Worm (Caenorhabditis elegans) whole organism, late embryonic: ENCODE measurements around the gene F53E10.1.
A peak's percentile ranks its signal among the peaks of the same experiment; 100 is the strongest.
"Not testable (repeated sequence)": the region's sequence is repeated elsewhere in the genome, so short reads cannot be mapped to it uniquely, and the experiment has no call there.

Experiments used
- C08G9.2 ChIP-seq: sonication (generic microtip); optimal IDR thresholded peaks from 2 replicates; lab custom pipeline; 2016; ENCODE audit warnings: mild to moderate bottlenecking, missing genetic modification characterization, moderate library complexity, missing compliant biosample characterization
- C38D4.7 ChIP-seq: fragments of 200-800 bp; sonication (Bioruptor generic); optimal IDR thresholded peaks from 2 replicates; lab custom pipeline; 2018; ENCODE audit warnings: mild to moderate bottlenecking, missing genetic modification characterization, moderate library complexity, missing compliant biosample characterization
- F13H6.1 ChIP-seq: sonication (generic microtip); optimal IDR thresholded peaks from 2 replicates; lab custom pipeline; 2016; ENCODE audit warnings: missing genetic modification characterization, missing compliant biosample characterization
- T23F11.4 ChIP-seq: fragments of 200-800 bp; sonication (Bioruptor generic); optimal IDR thresholded peaks from 2 replicates; lab custom pipeline; 2018; ENCODE audit warnings: mild to moderate bottlenecking, missing genetic modification characterization, missing compliant biosample characterization
- Y22D7AL.16 ChIP-seq: sonication (generic microtip); optimal IDR thresholded peaks from 2 replicates; lab custom pipeline; 2016; ENCODE audit warnings: missing genetic modification characterization, missing compliant biosample characterization
- ahr-1 ChIP-seq: sonication (generic microtip); optimal IDR thresholded peaks from 2 replicates; lab custom pipeline; 2016; ENCODE audit warnings: missing genetic modification characterization, missing compliant biosample characterization
- ama-1 ChIP-seq: fragments of 150-350 bp; optimal IDR thresholded peaks from 2 replicates; lab custom pipeline; 2014
- ceh-14 ChIP-seq: sonication (generic microtip); optimal IDR thresholded peaks from 2 replicates; lab custom pipeline; 2016; ENCODE audit warnings: missing genotype, missing genetic modification characterization, missing compliant biosample characterization
- ceh-2 ChIP-seq: sonication (generic microtip); optimal IDR thresholded peaks from 2 replicates; lab custom pipeline; 2016; ENCODE audit warnings: missing genotype, missing genetic modification characterization, missing compliant biosample characterization
- ceh-22 ChIP-seq: sonication (generic microtip); optimal IDR thresholded peaks from 2 replicates; lab custom pipeline; 2017; ENCODE audit warnings: missing biosample characterization, missing genetic modification characterization
- ceh-30 ChIP-seq: fragments of 150-350 bp; optimal IDR thresholded peaks from 2 replicates; lab custom pipeline; 2014; ENCODE audit warnings: missing biosample characterization, missing genetic modification characterization
- ceh-31 ChIP-seq: sonication (generic microtip); optimal IDR thresholded peaks from 2 replicates; lab custom pipeline; 2016; ENCODE audit warnings: missing genetic modification characterization, missing compliant biosample characterization
- ceh-34 ChIP-seq: sonication (generic microtip); optimal IDR thresholded peaks from 2 replicates; lab custom pipeline; 2016; ENCODE audit warnings: mild to moderate bottlenecking, missing genetic modification characterization, missing compliant biosample characterization
- ceh-45 ChIP-seq: fragments of 200-800 bp; sonication (Bioruptor generic); IDR thresholded peaks from 2 replicates; pipeline ENCODE4 v1.3.6; 2022; ENCODE audit warnings: missing genetic modification reagents, missing genetic modification characterization, missing compliant biosample characterization
- ceh-6 ChIP-seq: fragments of 200-800 bp; sonication (Bioruptor generic); optimal IDR thresholded peaks from 2 replicates; lab custom pipeline; 2018; ENCODE audit warnings: mild to moderate bottlenecking, missing genetic modification characterization, missing compliant biosample characterization
- ceh-9 ChIP-seq: sonication (generic microtip); optimal IDR thresholded peaks from 2 replicates; lab custom pipeline; 2016; ENCODE audit warnings: mild to moderate bottlenecking, missing genetic modification characterization, inconsistent platforms, missing compliant biosample characterization
- che-1 ChIP-seq: sonication (generic microtip); optimal IDR thresholded peaks from 2 replicates; lab custom pipeline; 2016; ENCODE audit warnings: mild to moderate bottlenecking, missing genetic modification characterization, missing compliant biosample characterization
- elt-2 ChIP-seq: sonication (generic microtip); optimal IDR thresholded peaks from 2 replicates; lab custom pipeline; 2016; ENCODE audit warnings: missing genetic modification reagents, missing genetic modification characterization, missing compliant biosample characterization
- ets-4 ChIP-seq: sonication (generic microtip); optimal IDR thresholded peaks from 2 replicates; lab custom pipeline; 2016; ENCODE audit warnings: missing genetic modification characterization, missing compliant biosample characterization
- eyg-1 ChIP-seq: sonication (generic microtip); optimal IDR thresholded peaks from 2 replicates; lab custom pipeline; 2016; ENCODE audit warnings: missing genotype, missing genetic modification characterization, missing compliant biosample characterization
- fax-1 ChIP-seq: sonication (generic microtip); optimal IDR thresholded peaks from 2 replicates; lab custom pipeline; 2016; ENCODE audit warnings: missing genotype, missing genetic modification characterization, missing compliant biosample characterization
- gmeb-2 ChIP-seq: sonication (generic microtip); optimal IDR thresholded peaks from 2 replicates; lab custom pipeline; 2016; ENCODE audit warnings: missing genetic modification characterization, inconsistent platforms, missing compliant biosample characterization
- hlh-15 ChIP-seq: sonication (generic microtip); optimal IDR thresholded peaks from 2 replicates; lab custom pipeline; 2016; ENCODE audit warnings: missing genetic modification characterization, missing compliant biosample characterization
- hlh-30 ChIP-seq: sonication (generic microtip); optimal IDR thresholded peaks from 2 replicates; lab custom pipeline; 2017; ENCODE audit warnings: antibody characterized with exemption, missing genetic modification characterization, missing compliant biosample characterization; ENCODE audit not compliant: insufficient read depth
- hlh-6 ChIP-seq: sonication (generic microtip); optimal IDR thresholded peaks from 2 replicates; lab custom pipeline; 2016; ENCODE audit warnings: missing genotype, missing genetic modification characterization, missing compliant biosample characterization
- hlh-8 ChIP-seq: sonication (generic microtip); optimal IDR thresholded peaks from 2 replicates; lab custom pipeline; 2016; ENCODE audit warnings: missing genotype, missing genetic modification characterization, missing compliant biosample characterization
- lim-6 ChIP-seq: sonication (generic microtip); optimal IDR thresholded peaks from 2 replicates; lab custom pipeline; 2016; ENCODE audit warnings: missing genetic modification characterization, missing compliant biosample characterization
- madf-2 ChIP-seq: sonication (generic microtip); optimal IDR thresholded peaks from 2 replicates; lab custom pipeline; 2017; ENCODE audit warnings: missing genetic modification characterization, missing compliant biosample characterization
- mec-3 ChIP-seq: sonication (generic microtip); optimal IDR thresholded peaks from 2 replicates; lab custom pipeline; 2016; ENCODE audit warnings: borderline replicate concordance, missing genetic modification characterization, missing compliant biosample characterization
- nhr-11 ChIP-seq: fragments of 150-350 bp; optimal IDR thresholded peaks from 2 replicates; lab custom pipeline; 2014; ENCODE audit warnings: missing biosample characterization, missing genetic modification characterization
- nhr-232 ChIP-seq: sonication (generic microtip); optimal IDR thresholded peaks from 2 replicates; lab custom pipeline; 2016; ENCODE audit warnings: missing genetic modification characterization, missing compliant biosample characterization
- odd-2 ChIP-seq: sonication (generic microtip); optimal IDR thresholded peaks from 2 replicates; lab custom pipeline; 2017; ENCODE audit warnings: antibody characterized with exemption, mild to moderate bottlenecking, missing genetic modification characterization, missing compliant biosample characterization
- pag-3 ChIP-seq: sonication (generic microtip); optimal IDR thresholded peaks from 2 replicates; lab custom pipeline; 2016; ENCODE audit warnings: missing compliant biosample characterization, missing genetic modification characterization, borderline replicate concordance
- pax-1 ChIP-seq: fragments of 150-350 bp; optimal IDR thresholded peaks from 2 replicates; lab custom pipeline; 2014; ENCODE audit warnings: missing biosample characterization, missing genetic modification characterization
- pha-2 ChIP-seq: sonication (generic microtip); optimal IDR thresholded peaks from 2 replicates; lab custom pipeline; 2017; ENCODE audit warnings: mild to moderate bottlenecking, missing genetic modification characterization, missing compliant biosample characterization
- pqm-1 ChIP-seq: sonication (generic microtip); optimal IDR thresholded peaks from 2 replicates; lab custom pipeline; 2016; ENCODE audit warnings: missing genetic modification characterization, missing compliant biosample characterization
- pros-1 ChIP-seq: fragments of 150-350 bp; optimal IDR thresholded peaks from 2 replicates; lab custom pipeline; 2014; ENCODE audit warnings: missing biosample characterization, missing genetic modification reagents, missing genetic modification characterization
- rnt-1 ChIP-seq: sonication (generic microtip); optimal IDR thresholded peaks from 2 replicates; lab custom pipeline; 2016; ENCODE audit warnings: missing genetic modification characterization, missing compliant biosample characterization
- sdc-2 ChIP-seq: sonication (generic microtip); optimal IDR thresholded peaks from 2 replicates; lab custom pipeline; 2016; ENCODE audit warnings: missing genotype, missing genetic modification characterization, missing compliant biosample characterization
- sox-4 ChIP-seq: sonication (generic microtip); optimal IDR thresholded peaks from 2 replicates; lab custom pipeline; 2017; ENCODE audit warnings: mild to moderate bottlenecking, missing genetic modification characterization, inconsistent platforms, missing compliant biosample characterization
- syd-9 ChIP-seq: sonication (generic microtip); optimal IDR thresholded peaks from 2 replicates; lab custom pipeline; 2016; ENCODE audit warnings: mild to moderate bottlenecking, missing genetic modification characterization, moderate library complexity, missing compliant biosample characterization
- tbx-2 ChIP-seq: sonication (generic microtip); optimal IDR thresholded peaks from 2 replicates; lab custom pipeline; 2016; ENCODE audit warnings: missing genetic modification characterization, missing compliant biosample characterization
- tbx-7 ChIP-seq: sonication (generic microtip); optimal IDR thresholded peaks from 2 replicates; lab custom pipeline; 2016; ENCODE audit warnings: missing genotype, missing genetic modification characterization, missing compliant biosample characterization
- ttx-3 ChIP-seq: sonication (generic microtip); optimal IDR thresholded peaks from 2 replicates; lab custom pipeline; 2016; ENCODE audit warnings: missing genetic modification reagents, missing genetic modification characterization, missing compliant biosample characterization
- unc-3 ChIP-seq, 2 experiments: fragments of 200-800 bp in 1 of 2; sonication (Bioruptor generic) in 1 of 2; sonication (generic microtip) in 1 of 2; conservative IDR thresholded peaks in 1 of 2; optimal IDR thresholded peaks in 1 of 2; 2 replicates each; pipeline versions ENCODE4 v1.3.6 to Lab custom; 2016 to 2022; ENCODE audit warnings: missing compliant biosample characterization in 2 of 2, missing genetic modification characterization in 2 of 2, missing genetic modification reagents in 1 of 2
- unc-42 ChIP-seq: sonication (generic microtip); optimal IDR thresholded peaks from 2 replicates; lab custom pipeline; 2016; ENCODE audit warnings: missing genotype, missing genetic modification characterization, missing compliant biosample characterization
- unc-86 ChIP-seq: sonication (generic microtip); optimal IDR thresholded peaks from 2 replicates; lab custom pipeline; 2016; ENCODE audit warnings: missing genetic modification characterization, missing compliant biosample characterization
- ztf-16 ChIP-seq: sonication (generic microtip); optimal IDR thresholded peaks from 2 replicates; lab custom pipeline; 2017; ENCODE audit warnings: missing genetic modification characterization, missing compliant biosample characterization

F53E10.1 gene

DNA sequence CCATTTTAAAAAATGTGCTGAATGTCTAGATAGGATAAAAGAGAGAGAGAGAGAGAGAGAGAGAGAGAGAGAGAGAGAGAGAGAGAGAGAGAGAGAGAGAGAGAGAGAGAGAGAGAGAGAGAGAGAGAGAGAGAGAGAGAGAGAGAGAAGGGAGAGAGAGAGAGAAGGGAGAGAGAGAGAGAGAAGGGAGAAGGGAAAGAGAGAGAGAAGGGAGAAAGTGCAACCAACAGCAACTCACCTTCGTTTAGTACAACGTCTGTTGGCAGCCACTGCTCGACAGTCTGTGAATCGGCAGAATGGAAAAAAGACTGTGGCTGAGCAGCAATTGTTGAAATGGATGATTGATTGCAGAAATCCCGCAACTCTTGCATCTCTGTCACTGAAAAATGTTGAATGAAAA lies 8.7 kb downstream of the F53E10.1 start:
- TF ChIP-seq gmeb-2 (tag; lab: Kevin White, UChicago): no peak
- TF ChIP-seq ceh-30: no peak
- no peak for TF ChIP-seq T23F11.4 (GFP tag; lab: Kevin White, UChicago)
- TF ChIP-seq ets-4 (tag; lab: Kevin White, UChicago): no peak
- TF ChIP-seq Y22D7AL.16 (tag; lab: Kevin White, UChicago): no peak
- TF ChIP-seq madf-2 (tag; lab: Kevin White, UChicago): no peak
- TF ChIP-seq F13H6.1: no peak
- TF ChIP-seq ceh-31 (tag; lab: Kevin White, UChicago): no peak
- TF ChIP-seq ceh-45: no peak
- TF ChIP-seq C38D4.7: no peak
- TF ChIP-seq eyg-1 (tag; lab: Kevin White, UChicago): no peak
- no peak for TF ChIP-seq ceh-34
- TF ChIP-seq ceh-9 (tag; lab: Kevin White, UChicago): no peak
- TF ChIP-seq C08G9.2 (tag; lab: Kevin White, UChicago): no peak
- no peak for TF ChIP-seq ceh-6 (GFP tag; lab: Kevin White, UChicago)
- no peak for TF ChIP-seq pros-1 (tag; lab: Kevin White, UChicago)
- no peak for TF ChIP-seq hlh-30 (tag; lab: Kevin White, UChicago)
- no peak for TF ChIP-seq ceh-22 (tag; lab: Kevin White, UChicago)
- TF ChIP-seq sox-4 (tag; lab: Kevin White, UChicago): no peak

DNA sequence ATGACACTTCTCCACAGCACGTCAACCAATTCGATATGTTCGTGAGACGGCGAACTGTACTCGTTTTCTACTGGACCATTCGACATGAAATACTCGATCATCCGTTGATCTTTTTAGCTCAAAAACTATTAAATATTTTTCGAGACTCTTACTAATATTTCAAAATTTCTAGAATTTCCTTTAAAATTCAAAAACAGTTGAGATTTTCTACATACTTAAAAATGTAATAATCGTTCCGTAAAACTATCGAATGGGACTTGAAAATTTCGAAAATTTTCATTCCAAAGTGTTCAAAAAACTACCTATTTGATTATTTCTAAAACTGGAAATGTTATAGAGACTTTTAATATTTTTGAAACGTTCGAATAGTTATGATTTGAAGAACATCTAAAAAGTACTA lies 10.2 kb downstream of the F53E10.1 start, which contains the start of gene sknr-1:
Gene sknr-1 (minus strand): TSS at position 101 of the 400 bp plus-strand sequence.
- TF ChIP-seq elt-2, ets-4, Y22D7AL.16 (tag; lab: Kevin White, UChicago): not testable (repeated sequence)

ce11 chrV:2638545-2638944 lies 23.4 kb downstream of the F53E10.1 start, which contains the start of gene W02H5.19:
TSS of gene W02H5.19 (plus strand) at chrV:2638890.
- TF ChIP-seq nhr-232 (no peak), lim-6 (tag; lab: Kevin White, UChicago) (peak; percentile 80), syd-9 (tag; lab: Kevin White, UChicago) (no peak), T23F11.4 (GFP tag; lab: Kevin White, UChicago) (no peak), fax-1 (tag; lab: Kevin White, UChicago) (peak; percentile 57), pha-2 (tag; lab: Kevin White, UChicago) (peak; percentile 16), hlh-15 (tag; lab: Kevin White, UChicago) (no peak), ceh-2 (tag; lab: Kevin White, UChicago) (peak; percentile 91), ceh-31 (tag; lab: Kevin White, UChicago) (peak; percentile 97), rnt-1 (peak; percentile 84), nhr-11 (tag; lab: Kevin White, UChicago) (no peak), elt-2 (tag; lab: Kevin White, UChicago) (peak; percentile 67), tbx-7 (tag; lab: Kevin White, UChicago) (peak; percentile 88), ttx-3 (tag; lab: Kevin White, UChicago) (peak; percentile 4), C38D4.7 (no peak), pqm-1 (tag; lab: Kevin White, UChicago) (no peak), odd-2 (tag; lab: Kevin White, UChicago) (no peak), tbx-2 (tag; lab: Kevin White, UChicago) (peak; percentile 87), hlh-8 (tag; lab: Kevin White, UChicago) (peak; percentile 87), unc-86 (tag; lab: Kevin White, UChicago) (no peak), sdc-2 (peak; percentile 13), hlh-6 (no peak), pax-1 (tag; lab: Kevin White, UChicago) (no peak), ztf-16 (tag; lab: Kevin White, UChicago) (no peak), C08G9.2 (tag; lab: Kevin White, UChicago) (peak; percentile 96), hlh-30 (tag; lab: Kevin White, UChicago) (no peak), unc-42 (tag; lab: Kevin White, UChicago) (peak; percentile 46), gmeb-2 (tag; lab: Kevin White, UChicago) (no peak), sox-4 (tag; lab: Kevin White, UChicago) (no peak), pag-3 (tag; lab: Kevin White, UChicago) (no peak), unc-3 (GFP tag; conservative IDR thresholded peaks at IDR 0.05; lab: Robert Waterston, UW) (no peak), unc-3 (tag; optimal IDR thresholded peaks at IDR 0.05; lab: Kevin White, UChicago) (no peak), ahr-1 (tag; lab: Kevin White, UChicago) (peak; percentile 41), mec-3 (tag; lab: Kevin White, UChicago) (peak; percentile 86), ceh-14 (peak; percentile 67), ama-1 (lab: Kevin White, UChicago) (no peak), che-1 (tag; lab: Kevin White, UChicago) (no peak)
